Fruit fly (Drosophila melanogaster) whole organism, embryonic: ENCODE data around the gene Lerp.

Source experiments
- Adf1 ChIP-seq: fragments of 200-800 bp; sonication (Bioruptor generic); IDR thresholded peaks from 2 replicates; pipeline ENCODE4 v1.3.6; 2022; ENCODE audit warnings: missing biosample characterization, missing genetic modification characterization
- Atf-2 ChIP-seq: fragments of 200-800 bp; sonication (Bioruptor generic); optimal IDR thresholded peaks from 2 replicates; lab custom pipeline; 2016; ENCODE audit warnings: missing biosample characterization, missing genetic modification characterization
- B-H2 ChIP-seq: fragments of 200-800 bp; sonication (Bioruptor generic); optimal IDR thresholded peaks from 2 replicates; lab custom pipeline; 2018; ENCODE audit warnings: missing biosample characterization, mild to moderate bottlenecking, missing genetic modification characterization
- CG10565 ChIP-seq: fragments of 200-800 bp; sonication (Bioruptor generic); optimal IDR thresholded peaks from 3 replicates; lab custom pipeline; 2016; ENCODE audit warnings: missing biosample characterization, mild to moderate bottlenecking, missing genetic modification characterization
- CG10654 ChIP-seq: fragments of 200-800 bp; sonication (Bioruptor generic); optimal IDR thresholded peaks from 2 replicates; lab custom pipeline; 2016; ENCODE audit warnings: missing biosample characterization, missing genetic modification characterization
- CG10979 ChIP-seq: fragments of 200-800 bp; sonication (Bioruptor generic); optimal IDR thresholded peaks from 2 replicates; lab custom pipeline; 2018; ENCODE audit warnings: missing biosample characterization, mild to moderate bottlenecking, missing genetic modification characterization, moderate library complexity
- CG12299 ChIP-seq: fragments of 200-800 bp; sonication (Bioruptor generic); optimal IDR thresholded peaks from 2 replicates; lab custom pipeline; 2018; ENCODE audit warnings: missing biosample characterization, mild to moderate bottlenecking, missing genetic modification characterization
- CG12769 ChIP-seq: fragments of 200-800 bp; sonication (Bioruptor generic); optimal IDR thresholded peaks from 2 replicates; lab custom pipeline; 2019; ENCODE audit warnings: missing biosample characterization, mild to moderate bottlenecking, missing genetic modification characterization, moderate library complexity
- CG14860 ChIP-seq: fragments of 200-800 bp; sonication (Bioruptor generic); IDR thresholded peaks from 3 replicates; pipeline ENCODE4 v1.3.6; 2022; ENCODE audit warnings: missing biosample characterization, missing genetic modification characterization; ENCODE audit not compliant: partially characterized antibody
- CG14965 ChIP-seq: fragments of 200-800 bp; sonication (Bioruptor generic); optimal IDR thresholded peaks from 2 replicates; lab custom pipeline; 2016; ENCODE audit warnings: missing biosample characterization, missing genetic modification characterization, borderline replicate concordance
- CG15073 ChIP-seq: fragments of 200-800 bp; sonication (Bioruptor generic); optimal IDR thresholded peaks from 2 replicates; lab custom pipeline; 2016; ENCODE audit warnings: missing biosample characterization, missing genetic modification characterization
- CG1529 ChIP-seq: fragments of 200-800 bp; sonication (Bioruptor generic); optimal IDR thresholded peaks from 3 replicates; lab custom pipeline; 2018; ENCODE audit warnings: missing biosample characterization, missing genetic modification characterization
- CG16813 ChIP-seq: fragments of 200-800 bp; sonication (Bioruptor generic); IDR thresholded peaks from 3 replicates; pipeline ENCODE4 v1.3.6; 2022; ENCODE audit warnings: missing biosample characterization, missing genetic modification characterization; ENCODE audit not compliant: partially characterized antibody
- CG3281 ChIP-seq: fragments of 200-800 bp; sonication (Bioruptor generic); optimal IDR thresholded peaks from 3 replicates; lab custom pipeline; 2017; ENCODE audit warnings: missing biosample characterization, mild to moderate bottlenecking, missing genetic modification characterization
- CG33213 ChIP-seq: fragments of 200-800 bp; sonication (Bioruptor generic); optimal IDR thresholded peaks from 3 replicates; lab custom pipeline; 2016; ENCODE audit warnings: missing biosample characterization, missing genetic modification characterization
- CG5180 ChIP-seq: fragments of 200-800 bp; sonication (Bioruptor generic); optimal IDR thresholded peaks from 3 replicates; lab custom pipeline; 2017; ENCODE audit warnings: missing biosample characterization, missing genetic modification characterization, mild to moderate bottlenecking, moderate library complexity, missing genetic modification reagents
- CG5953 ChIP-seq: fragments of 200-800 bp; sonication (Bioruptor generic); IDR thresholded peaks from 2 replicates; pipeline ENCODE4 v1.3.6; 2022; ENCODE audit warnings: missing biosample characterization, missing genetic modification characterization
- CG7839 ChIP-seq: fragments of 200-800 bp; sonication (Bioruptor generic); optimal IDR thresholded peaks from 3 replicates; lab custom pipeline; 2018; ENCODE audit warnings: missing biosample characterization, mild to moderate bottlenecking, missing genetic modification characterization, moderate library complexity
- CG9727 ChIP-seq: fragments of 200-800 bp; sonication (Bioruptor generic); optimal IDR thresholded peaks from 3 replicates; lab custom pipeline; 2017; ENCODE audit warnings: missing biosample characterization, mild to moderate bottlenecking, missing genetic modification characterization
- CG9817 ChIP-seq: fragments of 200-800 bp; sonication (Bioruptor generic); optimal IDR thresholded peaks from 2 replicates; lab custom pipeline; 2018; ENCODE audit warnings: missing biosample characterization, mild to moderate bottlenecking, missing genetic modification characterization, moderate library complexity
- CrebB ChIP-seq: fragments of 200-800 bp; sonication (Bioruptor generic); optimal IDR thresholded peaks from 3 replicates; lab custom pipeline; 2018; ENCODE audit warnings: missing biosample characterization, mild to moderate bottlenecking, missing genetic modification characterization
- Drgx ChIP-seq: fragments of 200-800 bp; sonication (Bioruptor generic); IDR thresholded peaks from 2 replicates; pipeline ENCODE4 v1.3.6; 2022; ENCODE audit warnings: missing biosample characterization, missing genetic modification characterization
- H15 ChIP-seq: fragments of 200-800 bp; sonication (Bioruptor generic); IDR thresholded peaks from 3 replicates; pipeline ENCODE4 v1.3.6; 2022; ENCODE audit warnings: missing biosample characterization, missing genetic modification characterization
- Hr51 ChIP-seq, 2 experiments: fragments of 200-800 bp; sonication (Bioruptor generic); optimal IDR thresholded peaks; 2 replicates in 1 of 2; 3 replicates in 1 of 2; lab custom pipeline; 2016 to 2018; ENCODE audit warnings: missing biosample characterization in 2 of 2, missing genetic modification characterization in 2 of 2, mild to moderate bottlenecking in 1 of 2, moderate library complexity in 1 of 2
- Lhr ChIP-seq: fragments of 200-800 bp; sonication (Bioruptor generic); optimal IDR thresholded peaks from 3 replicates; lab custom pipeline; 2017; ENCODE audit warnings: mild to moderate bottlenecking, missing biosample characterization, missing genetic modification reagents, missing genetic modification characterization
- Lim3 ChIP-seq: fragments of 200-800 bp; sonication (Bioruptor generic); IDR thresholded peaks from 2 replicates; pipeline ENCODE4 v1.3.6; 2022; ENCODE audit warnings: missing biosample characterization, missing genetic modification characterization
- NfI ChIP-seq: fragments of 200-800 bp; sonication (Bioruptor generic); optimal IDR thresholded peaks from 3 replicates; lab custom pipeline; 2018; ENCODE audit warnings: missing biosample characterization, mild to moderate bottlenecking, missing genetic modification characterization, moderate library complexity
- Sox100B ChIP-seq: fragments of 200-800 bp; sonication (Bioruptor generic); optimal IDR thresholded peaks from 3 replicates; lab custom pipeline; 2018; ENCODE audit warnings: missing biosample characterization, mild to moderate bottlenecking, missing genetic modification characterization
- az2 ChIP-seq: fragments of 200-800 bp; sonication (Bioruptor generic); optimal IDR thresholded peaks from 3 replicates; lab custom pipeline; 2016; ENCODE audit warnings: missing biosample characterization, missing genetic modification characterization
- chn ChIP-seq: fragments of 200-800 bp; sonication (Bioruptor generic); optimal IDR thresholded peaks from 2 replicates; lab custom pipeline; 2016; ENCODE audit warnings: missing biosample characterization, missing genetic modification characterization
- crol ChIP-seq: fragments of 200-800 bp; sonication (Bioruptor generic); IDR thresholded peaks from 2 replicates; pipeline ENCODE4 v1.3.6; 2022; ENCODE audit warnings: missing biosample characterization, missing genetic modification characterization
- dmrt11E ChIP-seq: fragments of 200-800 bp; sonication (Bioruptor generic); optimal IDR thresholded peaks from 3 replicates; lab custom pipeline; 2018; ENCODE audit warnings: missing biosample characterization, mild to moderate bottlenecking, missing genetic modification characterization, moderate library complexity
- eve ChIP-seq, 2 experiments: fragments of >200 bp; optimal IDR thresholded peaks; 2 replicates each; lab custom pipeline; 2017; ENCODE audit warnings: missing biosample characterization in 2 of 2, missing genetic modification characterization in 2 of 2
- ftz-f1 ChIP-seq: fragments of 200-800 bp; sonication (Bioruptor generic); optimal IDR thresholded peaks from 2 replicates; lab custom pipeline; 2016; ENCODE audit warnings: missing biosample characterization, missing genetic modification characterization
- her ChIP-seq: fragments of 200-800 bp; sonication (Bioruptor generic); optimal IDR thresholded peaks from 2 replicates; lab custom pipeline; 2016; ENCODE audit warnings: missing biosample characterization, missing genetic modification characterization
- kay ChIP-seq: fragments of 200-800 bp; sonication (Bioruptor generic); optimal IDR thresholded peaks from 2 replicates; lab custom pipeline; 2016; ENCODE audit warnings: missing biosample characterization, missing genetic modification characterization
- lmd ChIP-seq: fragments of 200-800 bp; sonication (Bioruptor generic); IDR thresholded peaks from 2 replicates; pipeline ENCODE4 v1.3.6; 2022; ENCODE audit warnings: missing biosample characterization, missing genetic modification characterization
- lov ChIP-seq, 2 experiments: fragments of 200-800 bp in 1 of 2; fragments of >200 bp in 1 of 2; sonication (Bioruptor generic) in 1 of 2; IDR thresholded peaks in 1 of 2; optimal IDR thresholded peaks in 1 of 2; 2 replicates in 1 of 2; 3 replicates in 1 of 2; pipeline versions ENCODE4 v1.3.6 to Lab custom; 2017 to 2022; ENCODE audit warnings: missing biosample characterization in 1 of 2, missing genetic modification characterization in 1 of 2
- nerfin-2 ChIP-seq: fragments of 200-800 bp; sonication (Bioruptor generic); IDR thresholded peaks from 2 replicates; pipeline ENCODE4 v1.3.6; 2022; ENCODE audit warnings: missing biosample characterization, missing genetic modification characterization; ENCODE audit not compliant: partially characterized antibody
- pan ChIP-seq, 4 experiments: fragments of >200 bp in 3 of 4; fragments of 200-800 bp in 1 of 4; sonication (Bioruptor generic) in 1 of 4; optimal IDR thresholded peaks in 3 of 4; IDR thresholded peaks in 1 of 4; 2 replicates each; pipeline versions ENCODE4 v1.3.6 to Lab custom; 2017 to 2022; ENCODE audit warnings: missing biosample characterization in 2 of 4, missing genetic modification characterization in 2 of 4, mixed read lengths in 1 of 4
- phol ChIP-seq: fragments of 200-800 bp; sonication (Bioruptor generic); optimal IDR thresholded peaks from 3 replicates; lab custom pipeline; 2018; ENCODE audit warnings: missing biosample characterization, mild to moderate bottlenecking, missing genetic modification characterization, moderate library complexity
- repo ChIP-seq: fragments of 200-800 bp; sonication (Bioruptor generic); optimal IDR thresholded peaks from 2 replicates; lab custom pipeline; 2016; ENCODE audit warnings: missing biosample characterization, missing genetic modification characterization
- rib ChIP-seq: fragments of 200-800 bp; sonication (Bioruptor generic); IDR thresholded peaks from 2 replicates; pipeline ENCODE4 v1.3.6; 2022; ENCODE audit warnings: missing biosample characterization, missing genetic modification characterization
- sens-2 ChIP-seq: fragments of 200-800 bp; sonication (Bioruptor generic); IDR thresholded peaks from 2 replicates; pipeline ENCODE4 v1.3.6; 2022; ENCODE audit warnings: missing biosample characterization, missing genetic modification characterization
- tup ChIP-seq: fragments of 200-800 bp; sonication (Bioruptor generic); optimal IDR thresholded peaks from 2 replicates; lab custom pipeline; 2016; ENCODE audit warnings: missing biosample characterization, mild to moderate bottlenecking, missing genetic modification characterization, moderate library complexity
- vnd ChIP-seq: fragments of 200-800 bp; sonication (Bioruptor generic); IDR thresholded peaks from 3 replicates; pipeline ENCODE4 v1.3.6; 2022; ENCODE audit warnings: missing biosample characterization, missing genetic modification characterization; ENCODE audit not compliant: partially characterized antibody
- wek ChIP-seq: fragments of 200-800 bp; sonication (Bioruptor generic); optimal IDR thresholded peaks from 3 replicates; lab custom pipeline; 2018; ENCODE audit warnings: missing biosample characterization, mild to moderate bottlenecking, missing genetic modification characterization, moderate library complexity
- zf30C ChIP-seq: fragments of 200-800 bp; sonication (Bioruptor generic); optimal IDR thresholded peaks from 3 replicates; lab custom pipeline; 2018; ENCODE audit warnings: missing biosample characterization, mild to moderate bottlenecking, missing genetic modification characterization
- zfh1 ChIP-seq: fragments of 200-800 bp; sonication (Bioruptor generic); IDR thresholded peaks from 3 replicates; pipeline ENCODE4 v1.3.6; 2022; ENCODE audit warnings: missing biosample characterization, missing genetic modification characterization
- zfh2 ChIP-seq: fragments of 200-800 bp; sonication (Bioruptor generic); optimal IDR thresholded peaks from 2 replicates; lab custom pipeline; 2016; ENCODE audit warnings: missing biosample characterization, missing genetic modification characterization

The Lerp gene

DNA sequence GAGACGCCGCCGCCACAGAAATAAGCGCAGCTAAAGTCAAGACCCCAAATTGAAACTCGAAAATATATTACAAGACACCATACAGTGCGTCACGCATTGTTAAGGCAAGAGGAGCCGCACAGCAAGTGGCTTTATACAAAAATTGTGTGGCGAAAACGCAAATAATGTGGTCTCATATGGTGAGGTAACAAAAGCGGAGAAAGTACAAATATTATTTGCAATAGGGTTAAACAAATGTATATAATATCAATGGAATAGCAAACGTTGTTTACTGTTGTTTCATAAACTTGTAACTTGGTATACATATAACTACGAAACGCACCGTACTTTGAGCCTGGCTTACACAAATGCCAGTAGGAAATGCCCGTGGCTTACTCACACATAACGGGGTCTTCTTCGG is 58.1 kb downstream of the Lerp start (continued):
- TF ChIP-seq rib (no peak), Drgx (GFP tag; lab: Robert Waterston, UW) (no peak), CG3281 (GFP tag; lab: Kevin White, UChicago) (no peak), vnd (GFP tag; lab: Robert Waterston, UW) (no peak), CG9727 (no peak), Adf1 (GFP tag; lab: Robert Waterston, UW) (no peak), Hr51 (GFP tag; optimal IDR thresholded peaks at IDR 0.05; lab: Kevin White, UChicago) (peak in 1 of 2 experiments; percentile 2), ftz-f1 (GFP tag; lab: Kevin White, UChicago) (no peak), Lhr (GFP tag; lab: Kevin White, UChicago) (no peak), CG10654 (GFP tag; lab: Kevin White, UChicago) (no peak), CG7839 (peak; percentile 6), CG1529 (GFP tag; lab: Kevin White, UChicago) (no peak), lmd (GFP tag; lab: Robert Waterston, UW) (no peak), CG5953 (GFP tag; lab: Robert Waterston, UW) (no peak), Atf-2 (GFP tag; lab: Kevin White, UChicago) (no peak), dmrt11E (no peak), pan (optimal IDR thresholded peaks at IDR 0.05; lab: Kevin White, UChicago) (no peak), pan (GFP tag; optimal IDR thresholded peaks at IDR 0.05 in 1 of 2, IDR thresholded peaks at IDR 0.05 in 1 of 2) (no peak), tup (GFP tag; lab: Kevin White, UChicago) (no peak), H15 (GFP tag; lab: Robert Waterston, UW) (no peak), CG12769 (tag; lab: Kevin White, UChicago) (no peak), CG14965 (GFP tag; lab: Kevin White, UChicago) (no peak), her (GFP tag; lab: Kevin White, UChicago) (no peak), repo (GFP tag; lab: Kevin White, UChicago) (no peak), eve (GFP tag; optimal IDR thresholded peaks at IDR 0.05; lab: Kevin White, UChicago) (peak in 1 of 2 experiments; percentile 11), kay (GFP tag; lab: Kevin White, UChicago) (no peak), Sox100B (GFP tag; lab: Kevin White, UChicago) (peak; percentile 4), CG14860 (GFP tag; lab: Robert Waterston, UW) (no peak), CrebB (no peak), CG9817 (no peak), zf30C (GFP tag; lab: Kevin White, UChicago) (no peak), Lim3 (no peak), CG10979 (tag; lab: Kevin White, UChicago) (peak; percentile 44), CG16813 (GFP tag; lab: Robert Waterston, UW) (no peak), B-H2 (GFP tag; lab: Kevin White, UChicago) (no peak), phol (tag; lab: Kevin White, UChicago) (peak; percentile 33), crol (no peak), CG5180 (no peak), CG33213 (no peak), zfh1 (GFP tag; lab: Robert Waterston, UW) (no peak), nerfin-2 (no peak), az2 (GFP tag; lab: Kevin White, UChicago) (no peak), chn (no peak), CG10565 (GFP tag; lab: Kevin White, UChicago) (no peak), CG12299 (tag; lab: Kevin White, UChicago) (no peak), sens-2 (GFP tag; lab: Robert Waterston, UW) (no peak), NfI (GFP tag; lab: Kevin White, UChicago) (no peak), lov (optimal IDR thresholded peaks at IDR 0.05; lab: Kevin White, UChicago) (no peak), lov (GFP tag; IDR thresholded peaks at IDR 0.05; lab: Robert Waterston, UW) (no peak), wek (GFP tag; lab: Kevin White, UChicago) (no peak), CG15073 (no peak), zfh2 (GFP tag; lab: Kevin White, UChicago) (no peak)
